Worm (Caenorhabditis elegans): Measurements from ENCODE around the gene C18G1.1.

- TF ChIP-seq egl-27 (tag; optimal IDR thresholded peaks at IDR 0.05) (no peak), daf-8 (GFP tag; IDR thresholded peaks at IDR 0.05) (no peak), mxl-2 (GFP tag; conservative IDR thresholded peaks at IDR 0.05) (no peak)
Observed at ce11 chrV:4820601-4821000, 42.8 kb downstream of the C18G1.1 start.
